Worm (Caenorhabditis elegans): ENCODE data around the gene F32E10.5.
A peak's percentile ranks its signal among the peaks of the same experiment; 100 is the strongest.

F32E10.5 gene

ce11 chrIV:7580062-7580614 is 2.0 kb upstream of the F32E10.5 start, which contains the start of the genes cec-5 and nol-10 (continued):
- TF ChIP-seq lin-29 (GFP tag; IDR thresholded peaks at IDR 0.05) (no peak), ceh-44 (GFP tag; IDR thresholded peaks at IDR 0.05) (no peak), ctbp-1 (GFP tag; IDR thresholded peaks at IDR 0.05) (0 out of 2 replicates have a peak, but pooled peaks have one; percentile 39), F37D6.2 (tag; optimal IDR thresholded peaks at IDR 0.05) (peak; percentile 64), zfp-3 (GFP tag; conservative IDR thresholded peaks at IDR 0.05) (no peak), aly-2 (tag; optimal IDR thresholded peaks at IDR 0.05) (no peak), spr-3 (GFP tag; optimal IDR thresholded peaks at IDR 0.05) (no peak), saeg-2 (GFP tag; IDR thresholded peaks at IDR 0.05) (no peak), F44E2.7 (GFP tag; IDR thresholded peaks at IDR 0.05) (no peak), nhr-41 (GFP tag; IDR thresholded peaks at IDR 0.05) (no peak), nhr-10 (tag; optimal IDR thresholded peaks at IDR 0.05) (no peak), daf-8 (GFP tag; IDR thresholded peaks at IDR 0.05) (no peak), zfp-2 (tag; optimal IDR thresholded peaks at IDR 0.05) (no peak), ceh-62 (tag; optimal IDR thresholded peaks at IDR 0.05) (no peak), mdl-1 (tag; optimal IDR thresholded peaks at IDR 0.05) (peak in 1 of 2 experiments; percentile 74), fkh-10 (GFP tag; optimal IDR thresholded peaks at IDR 0.05) (peak; percentile 34), nhr-111 (GFP tag; optimal IDR thresholded peaks at IDR 0.05) (no peak), nhr-25 (tag; optimal IDR thresholded peaks at IDR 0.05; ENCODE audit: borderline replicate concordance, insufficient read depth) (peak; percentile 24), egl-27 (tag; optimal IDR thresholded peaks at IDR 0.05) (no peak), jun-1 (tag; optimal IDR thresholded peaks at IDR 0.05) (peak; percentile 31), daf-12 (tag; optimal IDR thresholded peaks at IDR 0.05) (no peak), ceh-28 (tag; optimal IDR thresholded peaks at IDR 0.05) (no peak), unc-130 (GFP tag; optimal IDR thresholded peaks at IDR 0.05) (peak; percentile 91), rbr-2 (tag; optimal IDR thresholded peaks at IDR 0.05) (peak; percentile 78), F26F4.8 (GFP tag; conservative IDR thresholded peaks at IDR 0.05) (no peak), Y48G9A.11 (GFP tag; IDR thresholded peaks at IDR 0.05) (no peak; the same call in 1 of the 2 replicates), pha-4 (GFP tag; IDR thresholded peaks at IDR 0.05) (0 out of 2 replicates have a peak, but pooled peaks have one; percentile 29), pha-4 (tag; optimal IDR thresholded peaks at IDR 0.05) (no peak), mxl-2 (GFP tag; conservative IDR thresholded peaks at IDR 0.05) (no peak), lim-7 (GFP tag; IDR thresholded peaks at IDR 0.05) (no peak), T20F7.1 (GFP tag; optimal IDR thresholded peaks at IDR 0.05) (peak; percentile 98), lin-13 (GFP tag; optimal IDR thresholded peaks at IDR 0.05) (peak; percentile 91), nhr-42 (GFP tag; IDR thresholded peaks at IDR 0.05) (no peak), ztf-7 (tag; optimal IDR thresholded peaks at IDR 0.05) (peak; percentile 48), hmg-1.1 (GFP tag; IDR thresholded peaks at IDR 0.05) (peak; percentile 82), ceh-32 (tag; optimal IDR thresholded peaks at IDR 0.05; ENCODE audit: poor library complexity) (no peak), egl-43 (GFP tag; IDR thresholded peaks at IDR 0.05) (0 out of 2 replicates have a peak, but pooled peaks have one; percentile 11), aha-1 (tag) (peak; percentile 98), nhr-11 (tag; optimal IDR thresholded peaks at IDR 0.05) (peak; percentile 12), dmd-6 (GFP tag; IDR thresholded peaks at IDR 0.05) (no peak), ama-1 (optimal IDR thresholded peaks at IDR 0.05) (no peak), madf-9 (GFP tag; conservative IDR thresholded peaks at IDR 0.05) (no peak), unc-62 (GFP tag; optimal IDR thresholded peaks at IDR 0.05 in 1 of 2) (peak in 1 of 2 experiments; percentile 64), unc-62 (tag; optimal IDR thresholded peaks at IDR 0.05) (no peak), nhr-48 (tag; optimal IDR thresholded peaks at IDR 0.05) (peak; percentile 26), hlh-30 (tag; optimal IDR thresholded peaks at IDR 0.05; ENCODE audit: insufficient read depth) (peak; percentile 84), hif-1 (tag; optimal IDR thresholded peaks at IDR 0.05) (peak in 1 of 2 experiments; percentile 50), set-16 (GFP tag; IDR thresholded peaks at IDR 0.05) (no peak), F49E8.2 (tag; optimal IDR thresholded peaks at IDR 0.05; ENCODE audit: borderline replicate concordance) (peak; percentile 47), sdz-12 (GFP tag; optimal IDR thresholded peaks at IDR 0.05) (no peak), ces-1 (GFP tag; optimal IDR thresholded peaks at IDR 0.05) (peak; percentile 59)

All from whole organism, L4 larva.